Worm (Caenorhabditis elegans): ENCODE measurements around the gene mdh-1.
A peak's percentile ranks its signal among the peaks of the same experiment; 100 is the strongest.

mdh-1 gene

ce11 chrV:6505339-6505811 lies 11.0 kb downstream of the mdh-1 start, which contains the start of gene W01A11.7:
W01A11.7 (minus strand) TSS chrV:6505389.
- TF ChIP-seq Y56A3A.18 (GFP tag; IDR thresholded peaks at IDR 0.05) (no peak), unc-62 (GFP tag; optimal IDR thresholded peaks at IDR 0.05) (no peak), egl-44 (GFP tag; IDR thresholded peaks at IDR 0.05) (no peak), Y53F4B.3 (GFP tag; IDR thresholded peaks at IDR 0.05) (no peak), pbrm-1 (GFP tag; IDR thresholded peaks at IDR 0.05) (no peak), madf-8 (GFP tag; conservative IDR thresholded peaks at IDR 0.05) (no peak), ztf-26 (tag; optimal IDR thresholded peaks at IDR 0.05) (peak; percentile 17)

ce11 chrV:6504131-6504827 lies 12.0 kb downstream of the mdh-1 start, which contains the start of gene moc-2:
moc-2 (minus strand) TSS chrV:6504181.
- TF ChIP-seq fkh-3 (tag; optimal IDR thresholded peaks at IDR 0.05) (no peak), tbx-9 (tag; optimal IDR thresholded peaks at IDR 0.05; ENCODE audit: borderline replicate concordance) (no peak), ztf-18 (tag; optimal IDR thresholded peaks at IDR 0.05) (no peak), sptf-2 (GFP tag; optimal IDR thresholded peaks at IDR 0.05) (no peak)

- TF ChIP-seq hrde-1 (tag; optimal IDR thresholded peaks at IDR 0.05; ENCODE audit: borderline replicate concordance) (no peak), nhr-80 (tag; optimal IDR thresholded peaks at IDR 0.05) (peak; percentile 2)
Measured at ce11 chrV:6503158-6503557, 13.2 kb downstream of the mdh-1 start.

- TF ChIP-seq pha-4 (tag; optimal IDR thresholded peaks at IDR 0.05) (no peak), nhr-80 (tag; optimal IDR thresholded peaks at IDR 0.05) (peak; percentile 23)
Measured at ce11 chrV:6498903-6499302, 17.4 kb downstream of the mdh-1 start, which contains the start of gene W01A11.1. W01A11.1 (plus strand) TSS chrV:6499224.

ce11 chrV:6498441-6498840 lies 17.9 kb downstream of the mdh-1 start:
- TF ChIP-seq madf-6 (GFP tag; IDR thresholded peaks at IDR 0.05), result peak; percentile 8; the same call in 1 of the 2 replicates
- no peak for TF ChIP-seq ztf-18 (tag; optimal IDR thresholded peaks at IDR 0.05)
- TF ChIP-seq T26A5.8 (tag; optimal IDR thresholded peaks at IDR 0.05), result no peak
- TF ChIP-seq fkh-3 (tag; optimal IDR thresholded peaks at IDR 0.05), result no peak
- TF ChIP-seq T07F8.4 (tag; optimal IDR thresholded peaks at IDR 0.05), result no peak
- TF ChIP-seq madf-3 (GFP tag; IDR thresholded peaks at IDR 0.05), result no peak
- TF ChIP-seq F49E8.2 (tag; optimal IDR thresholded peaks at IDR 0.05; ENCODE audit: insufficient read depth), result no peak

ce11 chrV:6496611-6497158 lies 19.6 kb downstream of the mdh-1 start, which contains the start of gene dgtr-1:
dgtr-1 (plus strand) TSS chrV:6497108.
- peak; percentile 17 for TF ChIP-seq snpc-3.4 (tag; optimal IDR thresholded peaks at IDR 0.05)
- TF ChIP-seq F55B11.4 (tag; optimal IDR thresholded peaks at IDR 0.05; ENCODE audit: borderline replicate concordance, insufficient read depth), result no peak
- no peak for TF ChIP-seq attf-5 (GFP tag; optimal IDR thresholded peaks at IDR 0.05)
- no peak for TF ChIP-seq sdz-38 (tag; optimal IDR thresholded peaks at IDR 0.05)
- no peak for TF ChIP-seq lin-26 (GFP tag; IDR thresholded peaks at IDR 0.05)
- no peak for TF ChIP-seq F39B2.1 (GFP tag; IDR thresholded peaks at IDR 0.05)
- TF ChIP-seq tbx-9 (tag; optimal IDR thresholded peaks at IDR 0.05; ENCODE audit: borderline replicate concordance), result no peak
- TF ChIP-seq bed-1 (GFP tag; IDR thresholded peaks at IDR 0.05), result no peak
- TF ChIP-seq nhr-90 (tag; optimal IDR thresholded peaks at IDR 0.05), result no peak
- no peak for TF ChIP-seq attf-3 (GFP tag; conservative IDR thresholded peaks at IDR 0.05)
- TF ChIP-seq ztf-3 (GFP tag; optimal IDR thresholded peaks at IDR 0.05), result no peak
- TF ChIP-seq lsl-1 (GFP tag; optimal IDR thresholded peaks at IDR 0.05), result peak; percentile 97
- peak; percentile 77 for TF ChIP-seq madf-8 (GFP tag; conservative IDR thresholded peaks at IDR 0.05)
- TF ChIP-seq xnd-1 (tag; optimal IDR thresholded peaks at IDR 0.05), result peak; percentile 78
- TF ChIP-seq F33H1.4 (GFP tag; IDR thresholded peaks at IDR 0.05), result peak; percentile 93
- TF ChIP-seq hsf-1 (GFP tag; IDR thresholded peaks at IDR 0.05), result no peak
- TF ChIP-seq mxl-1 (tag; optimal IDR thresholded peaks at IDR 0.05), result no peak
- TF ChIP-seq F52B5.7 (tag; optimal IDR thresholded peaks at IDR 0.05), result no peak
- TF ChIP-seq egl-44 (GFP tag; IDR thresholded peaks at IDR 0.05), result no peak
- TF ChIP-seq rpc-1 (optimal IDR thresholded peaks at IDR 0.05), result no peak
- TF ChIP-seq rpc-1 (tag; optimal IDR thresholded peaks at IDR 0.05), result no peak
- TF ChIP-seq mes-4 (tag; optimal IDR thresholded peaks at IDR 0.05), result no peak
- TF ChIP-seq ztf-28 (GFP tag; IDR thresholded peaks at IDR 0.05), result no peak

Data from whole organism, young adult.